Fruit fly (Drosophila melanogaster): ENCODE measurements around the gene CG11951.

dm6 chr3R:29254383-29254782 lies 15.9 kb upstream of the CG11951 start:
- no peak for TF ChIP-seq psq (optimal IDR thresholded peaks at IDR 0.05)
- no peak for TF ChIP-seq h (optimal IDR thresholded peaks at IDR 0.05)

Measured in Kc167 (cell line).